Worm (Caenorhabditis elegans) whole organism, L3 larva: ENCODE measurements around the gene F36D4.1.

Source experiments
- aly-2 ChIP-seq: fragments of 150-350 bp; optimal IDR thresholded peaks from 2 replicates; lab custom pipeline; 2014; ENCODE audit warnings: missing biosample characterization, missing genetic modification characterization
- egl-27 ChIP-seq: sonication (generic microtip); optimal IDR thresholded peaks from 4 replicates; lab custom pipeline; 2017; ENCODE audit warnings: missing biosample characterization, missing genetic modification reagents, missing genetic modification characterization
- elt-2 ChIP-seq: sonication (generic microtip); optimal IDR thresholded peaks from 2 replicates; lab custom pipeline; 2016; ENCODE audit warnings: missing genetic modification reagents, mild to moderate bottlenecking, missing genetic modification characterization, missing compliant biosample characterization
- hmg-11 ChIP-seq: sonication (generic microtip); optimal IDR thresholded peaks from 2 replicates; lab custom pipeline; 2016; ENCODE audit warnings: missing genetic modification characterization, missing compliant biosample characterization
- jun-1 ChIP-seq: fragments of 150-350 bp; optimal IDR thresholded peaks from 2 replicates; lab custom pipeline; 2014; ENCODE audit warnings: missing biosample characterization, missing genetic modification reagents, missing genetic modification characterization
- lin-15B ChIP-seq: fragments of 150-350 bp; optimal IDR thresholded peaks from 2 replicates; lab custom pipeline; 2014; ENCODE audit warnings: missing biosample characterization, missing genetic modification characterization
- lin-39 ChIP-seq: fragments of 150-350 bp; optimal IDR thresholded peaks from 2 replicates; lab custom pipeline; 2018; ENCODE audit warnings: missing biosample characterization, missing genetic modification reagents, missing genetic modification characterization
- nhr-11 ChIP-seq: fragments of 150-350 bp; optimal IDR thresholded peaks from 2 replicates; lab custom pipeline; 2014; ENCODE audit warnings: missing biosample characterization, missing genetic modification characterization
- nhr-23 ChIP-seq: fragments of 150-350 bp; optimal IDR thresholded peaks from 2 replicates; lab custom pipeline; 2014; ENCODE audit warnings: missing biosample characterization, missing genetic modification reagents, missing genetic modification characterization
- nhr-237 ChIP-seq: fragments of 150-350 bp; optimal IDR thresholded peaks from 2 replicates; lab custom pipeline; 2014; ENCODE audit warnings: missing biosample characterization, missing genetic modification characterization
- pqm-1 ChIP-seq: fragments of 150-350 bp; optimal IDR thresholded peaks from 2 replicates; lab custom pipeline; 2017; ENCODE audit warnings: missing biosample characterization, missing genetic modification characterization, inconsistent platforms
- sea-2 ChIP-seq: fragments of 150-350 bp; sonication (generic microtip); optimal IDR thresholded peaks from 4 replicates; lab custom pipeline; 2014; ENCODE audit warnings: missing biosample characterization, missing genetic modification reagents, missing genetic modification characterization
- unc-62 ChIP-seq: fragments of 150-350 bp; sonication (generic microtip); optimal IDR thresholded peaks from 4 replicates; lab custom pipeline; 2014; ENCODE audit warnings: missing biosample characterization, missing genetic modification reagents, missing genetic modification characterization
- zag-1 ChIP-seq: fragments of 150-350 bp; optimal IDR thresholded peaks from 2 replicates; lab custom pipeline; 2014; ENCODE audit warnings: missing biosample characterization, missing genetic modification characterization

ce11 chrV:9444618-9445017, 27.9 kb downstream of the F36D4.1 start:
- TF ChIP-seq unc-62 (no peak), nhr-23 (tag; lab: Kevin White, UChicago) (peak; percentile 75), lin-15B (tag; lab: Kevin White, UChicago) (no peak), aly-2 (tag; lab: Kevin White, UChicago) (no peak), lin-39 (tag; lab: Kevin White, UChicago) (no peak), pqm-1 (no peak), hmg-11 (tag; lab: Kevin White, UChicago) (no peak), nhr-11 (tag; lab: Kevin White, UChicago) (no peak), zag-1 (tag; lab: Kevin White, UChicago) (no peak), nhr-237 (tag; lab: Kevin White, UChicago) (no peak), egl-27 (tag; lab: Kevin White, UChicago) (no peak), sea-2 (GFP tag; lab: Kevin White, UChicago) (no peak), elt-2 (no peak), jun-1 (tag; lab: Kevin White, UChicago) (no peak)
